Fruit fly (Drosophila melanogaster) Kc167 (cell line): ENCODE data around the gene AlkB.

Source experiments
- Myc ChIP-seq: fragments of >200 bp; optimal IDR thresholded peaks from 2 replicates; lab custom pipeline; 2017; ENCODE audit warnings: missing external identifiers
- Sin3A ChIP-seq: fragments of >200 bp; optimal IDR thresholded peaks from 2 replicates; lab custom pipeline; 2018; ENCODE audit warnings: missing external identifiers
- h ChIP-seq: fragments of >200 bp; optimal IDR thresholded peaks from 3 replicates; lab custom pipeline; 2018; ENCODE audit warnings: missing external identifiers
- insv ChIP-seq: fragments of >200 bp; optimal IDR thresholded peaks from 3 replicates; lab custom pipeline; 2018; ENCODE audit warnings: missing external identifiers
- psq ChIP-seq: fragments of >200 bp; optimal IDR thresholded peaks from 2 replicates; lab custom pipeline; 2017; ENCODE audit warnings: missing external identifiers
- ttk ChIP-seq: sonication (Bioruptor generic); optimal IDR thresholded peaks from 2 replicates; lab custom pipeline; 2017; ENCODE audit warnings: missing external identifiers

AlkB gene

dm6 chrX:15811666-15812614 is 47.3 kb downstream of the AlkB start:
- TF ChIP-seq ttk (lab: Kevin White, UChicago), result no peak
- no peak for TF ChIP-seq psq (lab: Kevin White, UChicago)
- no peak for TF ChIP-seq h
- no peak for TF ChIP-seq Sin3A (lab: Kevin White, UChicago)
- TF ChIP-seq insv (lab: Kevin White, UChicago), result no peak
- TF ChIP-seq Myc (lab: Kevin White, UChicago), result no peak

dm6 chrX:15809255-15809654 is 50.0 kb downstream of the AlkB start, which contains the start of gene CG8509:
Gene CG8509, plus strand, starts transcription at chrX:15809555.
- TF ChIP-seq ttk (lab: Kevin White, UChicago) (no peak), psq (lab: Kevin White, UChicago) (no peak), h (no peak)
